Fruit fly (Drosophila melanogaster) whole organism, adult: Measurements from ENCODE around the gene fan.

Source experiments
- CG12768 ChIP-seq: fragments of 200-800 bp; sonication (Bioruptor generic); optimal IDR thresholded peaks from 2 replicates; lab custom pipeline; 2017; ENCODE audit warnings: missing biosample characterization, missing genetic modification characterization, mild to moderate bottlenecking, moderate library complexity, missing genetic modification reagents
- CG5204 ChIP-seq: fragments of 200-800 bp; sonication (Bioruptor generic); optimal IDR thresholded peaks from 2 replicates; lab custom pipeline; 2016; ENCODE audit warnings: missing biosample characterization, missing genetic modification characterization
- kay ChIP-seq: fragments of 200-800 bp; sonication (Bioruptor generic); peaks from one replicate; lab custom pipeline; 2016; ENCODE audit warnings: missing biosample characterization, missing genetic modification characterization, borderline replicate concordance
- pad ChIP-seq: fragments of 200-800 bp; sonication (Bioruptor generic); optimal IDR thresholded peaks from 3 replicates; lab custom pipeline; 2017; ENCODE audit warnings: missing biosample characterization, missing genetic modification characterization, mild to moderate bottlenecking, moderate library complexity, missing genetic modification reagents

dm6 chr3L:8086218-8086617, 22.7 kb upstream of the fan start:
- TF ChIP-seq kay (GFP tag; lab: Kevin White, UChicago) (no peak), CG12768 (no peak), pad (GFP tag; lab: Kevin White, UChicago) (no peak), CG5204 (GFP tag; lab: Kevin White, UChicago) (no peak)
